Worm (Caenorhabditis elegans) whole organism, dauer: ENCODE data around the gene fem-2.

Experiments
- unc-62 ChIP-seq: sonication (generic microtip); optimal IDR thresholded peaks from 2 replicates; lab custom pipeline; 2017; ENCODE audit warnings: missing biosample characterization, missing genetic modification reagents, missing genetic modification characterization

Gene fem-2

DNA sequence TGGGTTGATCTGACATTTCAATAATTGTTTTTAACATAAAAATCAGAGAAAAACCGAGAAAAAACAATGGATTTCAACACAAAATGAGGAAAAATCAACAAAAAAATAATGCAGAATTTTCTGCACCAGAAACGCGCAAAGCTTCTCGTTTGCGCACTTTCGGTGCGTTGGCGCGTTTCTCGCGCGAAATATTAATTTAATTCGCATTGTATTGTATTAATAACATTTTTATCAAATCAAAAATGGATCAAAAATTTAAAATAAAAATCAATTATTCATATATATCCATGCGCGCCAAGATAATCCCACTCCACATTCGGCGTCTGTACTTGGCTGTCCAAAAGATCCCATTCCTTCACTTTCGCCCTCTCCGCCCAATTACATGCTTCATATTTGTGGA is at the start of gene fem-2:
fem-2 (minus strand) TSS at position 9 of the 400 bp plus-strand sequence.
- no peak for TF ChIP-seq unc-62 (GFP tag; lab: Kevin White, UChicago)

DNA sequence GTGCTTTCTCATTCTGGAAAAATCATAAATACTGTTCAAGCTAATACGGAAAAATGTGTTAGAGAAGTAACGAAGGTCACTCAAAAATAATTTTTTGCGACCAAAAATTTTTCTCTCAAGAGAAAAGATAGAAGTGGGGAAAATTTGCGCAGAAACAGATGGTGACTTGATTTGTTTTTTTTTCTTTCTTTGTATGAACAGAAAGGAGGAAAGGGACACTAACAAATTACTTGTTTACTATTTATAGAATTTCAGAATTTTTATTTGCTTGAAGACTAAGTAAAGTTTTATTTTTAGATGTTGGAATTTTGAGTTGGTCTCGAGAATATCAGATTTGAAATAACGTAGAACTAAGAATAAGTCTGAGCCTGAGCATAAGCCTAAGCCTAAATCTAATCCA is 48.9 kb upstream of the fem-2 start, which contains the start of gene W02B3.4:
W02B3.4 (minus strand) TSS at position 101 of the 400 bp plus-strand sequence.
- TF ChIP-seq unc-62 (GFP tag; lab: Kevin White, UChicago) = no peak

DNA sequence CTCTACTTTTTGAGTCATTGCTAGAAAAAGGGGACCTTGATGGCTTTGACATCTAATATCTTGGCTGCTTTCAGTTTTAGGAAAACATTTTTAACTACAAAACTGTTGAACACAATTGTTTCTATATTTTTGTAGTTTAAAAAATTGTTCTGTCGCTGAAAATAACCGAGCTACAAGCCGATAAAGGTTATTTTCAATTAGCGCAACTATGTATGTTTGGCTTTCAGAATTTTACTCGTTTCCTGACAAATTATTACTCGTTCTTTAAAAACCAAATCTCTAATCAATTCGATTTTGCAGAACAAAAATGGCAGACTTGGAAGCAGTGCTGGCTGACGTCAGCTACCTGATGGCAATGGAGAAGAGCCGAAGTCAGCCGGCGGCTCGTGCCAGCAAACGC is 41.4 kb upstream of the fem-2 start, which contains the start of gene grk-2:
grk-2 (plus strand) TSS at position 301 of the 400 bp plus-strand sequence.
- TF ChIP-seq unc-62 (GFP tag; lab: Kevin White, UChicago) = no peak

DNA sequence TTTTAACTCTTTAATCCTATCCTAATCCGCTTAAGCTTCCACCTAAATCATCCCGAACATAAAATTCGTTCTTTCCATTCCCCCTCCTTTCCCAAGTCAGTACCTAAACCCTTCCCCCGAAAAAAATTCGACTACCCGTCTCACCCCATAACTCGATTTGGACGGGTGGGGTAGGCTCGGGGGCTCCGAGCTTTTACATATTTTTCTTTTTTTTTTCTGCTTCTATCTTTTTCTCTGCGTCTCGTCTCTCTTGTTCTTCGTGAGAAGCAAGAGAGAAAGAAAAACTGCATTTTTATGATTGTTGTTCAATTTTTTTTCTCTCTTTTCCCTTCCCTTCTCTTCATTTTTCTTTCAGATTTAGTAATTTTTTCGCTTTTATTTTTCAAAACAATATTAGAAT is 41.0 kb upstream of the fem-2 start:
- no peak for TF ChIP-seq unc-62 (GFP tag; lab: Kevin White, UChicago)

DNA sequence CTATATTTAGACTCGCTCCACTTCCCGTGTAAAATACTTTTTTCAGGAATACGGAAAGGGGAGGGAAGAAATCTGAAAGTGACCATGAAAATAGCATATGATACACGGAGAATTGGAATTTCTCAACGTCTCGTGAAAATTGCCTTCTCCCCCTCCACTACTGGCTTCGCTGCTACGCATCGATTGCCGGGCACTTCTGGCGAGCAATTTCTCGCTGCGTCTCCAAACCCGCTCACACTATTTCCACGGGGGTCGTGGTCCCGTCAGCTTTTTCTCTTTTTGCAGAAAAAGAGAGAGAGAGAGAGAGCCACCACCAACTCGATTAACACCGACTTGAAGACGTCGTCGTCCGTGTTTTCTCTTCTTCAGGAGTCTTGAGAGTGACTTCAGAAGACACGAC is 36.6 kb upstream of the fem-2 start:
- TF ChIP-seq unc-62 (GFP tag; lab: Kevin White, UChicago) = no peak

DNA sequence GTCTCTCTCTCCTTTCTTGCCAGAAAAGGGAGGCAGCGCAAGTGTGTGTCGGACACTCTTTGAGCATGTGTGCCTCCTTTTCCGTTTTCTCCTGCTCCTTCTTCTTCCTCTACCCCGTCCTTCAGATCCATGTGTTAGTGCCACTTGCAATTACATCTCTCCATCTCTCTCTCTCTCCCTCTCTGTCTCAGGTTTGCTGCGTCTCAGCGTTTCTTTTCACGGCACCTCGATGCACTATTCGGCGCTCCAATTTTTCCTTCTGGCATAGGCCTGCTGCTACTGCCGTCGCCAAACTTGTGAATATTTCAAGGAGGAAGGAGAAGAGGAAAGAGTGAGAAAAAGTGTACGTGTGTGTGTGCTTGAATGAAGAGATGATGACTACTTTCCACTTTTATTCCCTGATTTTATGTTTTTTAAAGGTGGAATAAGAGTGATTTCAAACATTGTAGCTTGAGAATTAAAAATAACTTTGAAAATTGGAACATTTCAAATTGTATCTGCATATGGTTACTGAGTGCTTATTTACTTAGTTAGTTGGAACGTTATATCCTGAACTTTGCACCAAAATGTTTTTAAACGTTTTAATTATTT is 34.0 kb upstream of the fem-2 start, which contains the start of gene W02B3.3:
W02B3.3 (minus strand) TSS at position 131 of the 591 bp plus-strand sequence.
- TF ChIP-seq unc-62 (GFP tag; lab: Kevin White, UChicago) = no peak

DNA sequence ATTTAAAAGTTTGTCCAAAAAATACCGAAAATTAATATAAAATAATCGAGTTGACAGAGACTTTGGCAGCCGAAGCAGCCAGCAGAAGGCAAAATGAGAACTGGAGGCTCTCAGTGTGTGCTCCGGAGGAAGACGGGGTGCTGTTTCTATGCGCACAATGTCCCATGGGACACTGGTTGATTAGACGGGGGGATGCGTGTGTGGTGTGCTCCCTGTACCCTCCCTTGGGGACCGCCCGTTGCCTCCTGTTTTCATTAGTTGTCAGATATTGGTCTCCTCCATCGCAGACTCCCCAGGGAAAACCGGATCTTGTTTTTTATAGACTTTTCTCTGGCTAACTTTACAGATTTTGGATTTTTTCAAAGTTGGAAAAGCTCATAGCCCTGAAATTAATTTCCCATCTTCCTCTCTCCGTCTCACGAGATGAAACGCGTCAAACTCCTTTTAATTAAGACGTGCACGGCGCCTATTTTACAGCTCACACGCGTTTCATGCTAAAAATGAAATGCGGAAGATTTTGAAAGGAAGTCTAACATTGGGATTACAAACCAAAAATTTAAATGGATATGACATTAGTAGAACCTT is 30.8 kb upstream of the fem-2 start, which contains the start of gene C09F5.3:
C09F5.3 (minus strand) TSS at position 94 of the 585 bp plus-strand sequence.
- no peak for TF ChIP-seq unc-62 (GFP tag; lab: Kevin White, UChicago)

DNA sequence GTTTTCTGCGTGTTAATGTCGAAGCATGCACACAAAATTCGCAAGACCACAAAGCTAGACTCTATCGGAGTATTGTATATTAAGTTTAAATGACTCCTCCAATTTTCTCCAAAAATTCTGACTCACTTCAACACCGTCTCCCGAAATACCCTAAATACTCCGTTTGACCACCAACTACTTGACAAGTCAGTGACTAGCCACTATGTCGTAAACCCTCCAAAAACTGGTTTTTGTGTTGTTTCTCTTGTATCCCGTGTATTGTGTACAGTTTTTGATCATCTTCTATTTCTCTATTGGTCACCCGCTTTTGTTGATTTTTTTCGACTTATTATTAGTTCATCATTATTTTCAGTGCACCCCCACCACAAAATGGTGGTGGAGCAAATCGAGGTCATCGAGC is 23.9 kb upstream of the fem-2 start, which contains the start of gene C09F5.1:
C09F5.1 (plus strand) TSS at position 353 of the 400 bp plus-strand sequence.
- no peak for TF ChIP-seq unc-62 (GFP tag; lab: Kevin White, UChicago)

DNA sequence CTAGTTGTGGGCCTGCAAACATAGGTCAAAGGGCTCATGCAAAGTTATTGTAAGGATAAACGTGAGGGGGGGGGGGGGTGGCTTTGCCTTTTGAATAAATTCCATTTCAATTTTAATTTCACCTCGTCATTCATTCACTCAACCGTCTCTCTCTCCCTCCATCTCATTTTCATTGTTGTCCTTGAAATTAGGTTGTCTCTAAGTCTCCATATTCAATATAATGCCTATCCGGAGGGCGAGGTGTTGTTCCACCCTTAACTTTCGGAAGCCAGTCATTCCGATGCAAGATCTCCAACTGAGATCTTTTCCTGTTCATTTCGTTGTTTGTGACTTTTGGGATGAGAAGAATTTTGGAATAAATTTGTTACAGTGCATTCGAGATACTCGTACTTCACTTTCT is 22.8 kb upstream of the fem-2 start:
- no peak for TF ChIP-seq unc-62 (GFP tag; lab: Kevin White, UChicago)

DNA sequence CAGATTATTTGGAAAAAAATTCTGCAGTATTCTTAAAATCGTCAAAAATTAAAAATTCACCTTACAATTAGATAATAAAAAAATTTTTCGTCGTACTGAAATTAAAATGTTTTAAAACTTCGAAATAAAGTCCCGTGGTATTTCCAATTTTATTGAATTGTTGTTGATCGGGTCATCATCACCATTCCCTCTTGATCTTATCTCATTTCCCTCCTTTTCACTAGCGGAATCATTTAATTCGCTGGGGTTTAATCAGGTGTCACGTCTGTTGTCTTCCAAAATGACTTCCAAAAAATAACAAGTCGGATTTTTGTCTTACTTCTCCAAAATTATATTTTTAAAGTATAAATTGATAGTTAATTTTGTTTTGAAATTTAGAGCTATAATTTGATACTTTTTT is 22.2 kb upstream of the fem-2 start:
- TF ChIP-seq unc-62 (GFP tag; lab: Kevin White, UChicago) = no peak

DNA sequence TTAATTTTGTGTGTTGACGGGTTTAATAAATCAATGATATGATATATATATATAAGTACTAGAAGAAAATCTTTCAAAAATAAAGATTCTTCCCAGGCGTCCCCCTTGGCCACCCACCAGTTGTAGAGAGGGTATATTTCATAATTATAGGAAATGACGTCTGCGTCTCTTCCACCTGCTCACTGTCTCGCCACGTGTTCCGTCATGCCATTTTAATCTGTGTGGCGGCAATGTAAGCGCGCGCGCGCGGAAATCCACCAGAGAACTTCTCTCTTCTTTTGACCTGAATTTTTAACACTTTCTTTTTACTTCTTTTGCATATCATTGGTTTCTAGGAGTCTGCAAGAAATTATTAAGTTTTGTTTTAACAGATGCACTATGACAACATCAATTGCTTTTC is 19.9 kb upstream of the fem-2 start:
- no peak for TF ChIP-seq unc-62 (GFP tag; lab: Kevin White, UChicago)

DNA sequence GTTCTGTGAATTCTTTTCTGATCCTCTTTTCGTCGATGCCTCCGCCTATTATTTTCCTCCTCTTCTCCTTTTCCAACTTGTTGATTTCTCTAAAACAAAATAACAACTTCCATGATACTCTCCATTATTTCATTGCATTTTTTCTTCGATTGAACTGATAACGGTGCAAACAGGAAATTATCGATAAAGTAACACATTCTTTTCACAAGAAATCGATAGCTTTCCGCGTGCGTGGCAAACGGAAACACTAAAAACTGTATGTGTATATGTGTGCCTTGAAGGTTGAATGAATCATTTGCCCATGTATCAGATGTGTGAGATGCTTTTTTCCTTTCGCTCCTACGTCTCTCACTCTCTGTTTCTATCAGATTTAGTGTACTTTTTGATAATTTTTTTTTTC is 17.2 kb upstream of the fem-2 start:
- TF ChIP-seq unc-62 (GFP tag; lab: Kevin White, UChicago) = no peak

DNA sequence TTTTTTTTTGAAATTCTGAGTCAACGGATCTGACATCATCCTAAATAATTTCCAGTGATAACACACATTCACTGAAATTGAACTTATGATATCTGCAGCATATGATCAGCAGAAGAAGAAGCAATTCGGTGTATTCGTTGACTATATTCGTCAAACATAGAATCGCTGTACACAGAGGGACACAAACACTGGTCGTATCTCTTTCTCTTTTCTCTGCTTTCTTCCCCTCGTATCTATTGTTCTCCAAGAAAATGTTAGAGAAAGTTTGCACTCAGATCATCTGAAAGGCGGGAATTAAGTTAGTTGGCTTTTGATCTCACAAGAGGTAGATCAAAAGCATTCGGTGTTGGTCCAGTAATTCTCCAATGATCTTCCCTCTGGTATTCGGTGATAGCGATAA is 16.1 kb upstream of the fem-2 start:
- no peak for TF ChIP-seq unc-62 (GFP tag; lab: Kevin White, UChicago)

DNA sequence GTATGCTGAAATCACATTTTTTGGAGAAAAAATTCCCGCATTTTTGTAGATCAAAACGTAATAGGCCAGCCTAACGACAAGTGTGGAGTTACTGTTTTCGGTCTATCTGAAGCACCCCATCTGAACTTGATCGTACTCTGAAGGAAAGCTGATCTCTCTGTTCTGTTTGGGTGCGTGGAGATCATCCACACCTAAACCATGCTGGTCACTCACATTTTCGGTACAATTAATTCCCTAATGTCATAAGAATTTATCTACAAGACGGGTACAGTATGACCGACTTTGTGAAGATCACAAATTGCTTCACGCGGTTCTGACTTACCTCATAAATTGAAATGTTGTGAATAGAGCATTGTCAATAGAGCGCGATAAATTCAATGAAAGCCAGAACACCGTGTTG is 15.5 kb upstream of the fem-2 start:
- no peak for TF ChIP-seq unc-62 (GFP tag; lab: Kevin White, UChicago)

DNA sequence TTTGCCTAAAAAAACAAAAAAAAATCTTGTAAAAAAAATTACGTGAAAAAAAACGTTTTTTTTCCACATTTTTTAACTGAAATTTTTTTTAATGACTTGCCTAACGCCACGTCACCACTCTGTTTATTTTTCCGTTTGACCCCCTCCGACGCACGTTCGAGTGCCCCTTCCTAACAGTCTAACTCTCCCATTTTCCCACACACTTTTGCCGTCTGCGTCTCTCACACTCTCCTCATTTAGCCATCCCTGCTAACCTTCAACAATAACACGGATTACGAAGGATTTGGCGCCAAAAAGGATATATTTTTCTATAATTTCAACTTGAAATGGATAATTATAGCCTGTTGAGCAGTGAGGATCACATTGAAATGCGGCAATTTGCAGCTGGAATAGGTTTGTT is 12.8 kb upstream of the fem-2 start:
- TF ChIP-seq unc-62 (GFP tag; lab: Kevin White, UChicago) = no peak

DNA sequence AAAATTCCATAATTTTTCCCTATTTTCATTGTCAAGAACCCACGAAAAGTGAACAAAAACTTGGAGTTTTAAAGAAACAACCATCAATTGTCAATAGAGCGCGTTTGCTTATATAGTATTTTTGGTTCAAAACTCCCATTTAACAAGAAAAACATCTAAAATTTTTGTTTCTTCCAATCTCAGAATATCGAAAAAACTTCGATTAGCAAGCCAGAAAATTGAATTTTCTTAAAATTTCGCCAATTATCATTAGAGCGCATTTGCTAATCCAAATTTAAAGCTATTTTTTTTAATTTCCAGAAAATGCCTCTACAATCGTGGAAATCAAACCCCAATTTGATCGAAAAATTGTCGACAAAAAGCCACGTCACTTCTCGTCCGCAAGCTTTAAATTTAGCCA is 12.0 kb upstream of the fem-2 start, which contains the start of gene orai-1:
orai-1 (plus strand) TSS at position 301 of the 400 bp plus-strand sequence.
- no peak for TF ChIP-seq unc-62 (GFP tag; lab: Kevin White, UChicago)

DNA sequence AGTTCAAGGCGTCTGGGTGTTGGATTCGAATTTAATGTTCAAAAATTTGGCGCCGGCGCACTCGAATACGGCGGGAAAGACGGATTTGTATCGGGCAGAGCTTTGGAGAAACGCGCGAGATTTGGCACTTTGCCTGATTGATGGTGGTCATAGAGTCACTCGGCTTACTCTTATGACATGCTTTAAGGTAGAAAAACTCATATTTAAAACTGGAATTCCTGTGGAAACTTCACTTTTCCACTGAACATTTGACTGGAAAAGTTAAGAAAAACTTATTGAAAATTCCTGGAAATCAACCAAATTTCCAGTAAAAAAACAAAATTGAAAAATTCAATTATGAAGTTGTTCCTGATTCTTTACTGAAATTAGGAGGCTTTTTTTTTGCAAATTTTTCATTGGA is 10.2 kb upstream of the fem-2 start:
- no peak for TF ChIP-seq unc-62 (GFP tag; lab: Kevin White, UChicago)
